Worm (Caenorhabditis elegans) whole organism, young adult: ENCODE measurements around the gene uba-1.

Experiments used
- C06A6.2 ChIP-seq: fragments of 200-800 bp; sonication (Bioruptor generic); conservative IDR thresholded peaks from 2 replicates; pipeline ENCODE4 v1.3.6; 2022; ENCODE audit warnings: missing genetic modification characterization, missing compliant biosample characterization
- F22D6.2 ChIP-seq: sonication (generic microtip); optimal IDR thresholded peaks from 2 replicates; lab custom pipeline; 2016; ENCODE audit warnings: mild to moderate bottlenecking, missing genetic modification characterization, missing compliant biosample characterization
- F23B12.7 ChIP-seq: sonication (generic microtip); optimal IDR thresholded peaks from 2 replicates; lab custom pipeline; 2017; ENCODE audit warnings: missing genetic modification characterization, mild to moderate bottlenecking, missing compliant biosample characterization, antibody characterized with exemption, moderate library complexity; ENCODE audit not compliant: insufficient read depth
- F39B2.1 ChIP-seq: fragments of 200-800 bp; sonication (Bioruptor generic); IDR thresholded peaks from 2 replicates; pipeline ENCODE4 v1.3.6; 2022; ENCODE audit warnings: missing genetic modification reagents, missing genetic modification characterization, missing compliant biosample characterization
- F55B11.4 ChIP-seq: sonication (generic microtip); optimal IDR thresholded peaks from 2 replicates; lab custom pipeline; 2016; ENCODE audit warnings: missing compliant biosample characterization, missing genetic modification characterization, borderline replicate concordance; ENCODE audit not compliant: insufficient read depth
- K11D2.4 ChIP-seq: fragments of 200-800 bp; sonication (Bioruptor generic); IDR thresholded peaks from 2 replicates; pipeline ENCODE4 v1.3.6; 2022; ENCODE audit warnings: missing genetic modification reagents, missing genetic modification characterization, missing compliant biosample characterization
- Y53F4B.3 ChIP-seq: fragments of 200-800 bp; sonication (Bioruptor generic); IDR thresholded peaks from 2 replicates; pipeline ENCODE4 v1.3.6; 2022; ENCODE audit warnings: missing genetic modification reagents, missing genetic modification characterization, missing compliant biosample characterization
- Y67H2A.10 ChIP-seq: fragments of 200-800 bp; sonication (Bioruptor generic); conservative IDR thresholded peaks from 2 replicates; pipeline ENCODE4 v1.3.6; 2022; ENCODE audit warnings: missing genetic modification reagents, missing genetic modification characterization, missing compliant biosample characterization
- ama-1 ChIP-seq, 3 experiments: fragments of 150-350 bp in 1 of 3; sonication (generic microtip) in 2 of 3; optimal IDR thresholded peaks; 2 replicates each; lab custom pipeline; 2014 to 2018; ENCODE audit warnings: missing biosample characterization in 2 of 3, missing genetic modification characterization in 2 of 3, missing genetic modification reagents in 2 of 3
- aptf-2 ChIP-seq: fragments of 200-800 bp; sonication (Bioruptor generic); conservative IDR thresholded peaks from 2 replicates; pipeline ENCODE4 v1.3.6; 2022; ENCODE audit warnings: missing genetic modification reagents, missing genetic modification characterization, missing compliant biosample characterization
- attf-5 ChIP-seq: fragments of 200-800 bp; sonication (Bioruptor generic); optimal IDR thresholded peaks from 2 replicates; lab custom pipeline; 2018; ENCODE audit warnings: mild to moderate bottlenecking, missing genetic modification characterization, missing compliant biosample characterization
- attf-6 ChIP-seq: fragments of 200-800 bp; sonication (Bioruptor generic); IDR thresholded peaks from 2 replicates; pipeline ENCODE4 v1.3.6; 2022; ENCODE audit warnings: missing genetic modification reagents, missing genetic modification characterization, missing compliant biosample characterization
- bed-1 ChIP-seq: fragments of 200-800 bp; sonication (Bioruptor generic); IDR thresholded peaks from 2 replicates; pipeline ENCODE4 v1.3.6; 2022; ENCODE audit warnings: missing genetic modification reagents, missing genetic modification characterization, missing compliant biosample characterization
- bed-2 ChIP-seq: fragments of 200-800 bp; sonication (Bioruptor generic); IDR thresholded peaks from 2 replicates; pipeline ENCODE4 v1.3.6; 2022; ENCODE audit warnings: missing genetic modification reagents, missing genetic modification characterization, missing compliant biosample characterization
- ceh-27 ChIP-seq: fragments of 200-800 bp; sonication (Bioruptor generic); optimal IDR thresholded peaks from 2 replicates; lab custom pipeline; 2018; ENCODE audit warnings: mild to moderate bottlenecking, missing genetic modification characterization, moderate library complexity, missing compliant biosample characterization
- ceh-91 ChIP-seq: fragments of 200-800 bp; sonication (Bioruptor generic); IDR thresholded peaks from 2 replicates; pipeline ENCODE4 v1.3.6; 2022; ENCODE audit warnings: missing genetic modification reagents, missing genetic modification characterization, missing compliant biosample characterization
- chd-7 ChIP-seq: sonication (generic microtip); optimal IDR thresholded peaks from 2 replicates; lab custom pipeline; 2016; ENCODE audit warnings: mild to moderate bottlenecking, missing genetic modification characterization, moderate library complexity, missing compliant biosample characterization
- dpff-1 ChIP-seq: sonication (generic microtip); optimal IDR thresholded peaks from 2 replicates; lab custom pipeline; 2017; ENCODE audit warnings: mild to moderate bottlenecking, missing genetic modification characterization, missing compliant biosample characterization
- dpl-1 ChIP-seq: fragments of 150-350 bp; optimal IDR thresholded peaks from 2 replicates; lab custom pipeline; 2014; ENCODE audit warnings: missing biosample characterization, missing genetic modification reagents, missing genetic modification characterization
- egl-18 ChIP-seq: fragments of 200-800 bp; sonication (Bioruptor generic); IDR thresholded peaks from 2 replicates; pipeline ENCODE4 v1.3.6; 2022; ENCODE audit warnings: missing genetic modification reagents, missing genetic modification characterization, missing compliant biosample characterization
- ekl-4 ChIP-seq: fragments of 200-800 bp; sonication (Bioruptor generic); IDR thresholded peaks from 2 replicates; pipeline ENCODE4 v1.3.6; 2022; ENCODE audit warnings: missing genetic modification reagents, missing genetic modification characterization, missing compliant biosample characterization
- gei-17 ChIP-seq: fragments of 200-800 bp; sonication (Bioruptor generic); optimal IDR thresholded peaks from 2 replicates; lab custom pipeline; 2018; ENCODE audit warnings: mild to moderate bottlenecking, missing genetic modification characterization, missing compliant biosample characterization
- him-1 ChIP-seq: sonication (generic microtip); optimal IDR thresholded peaks from 2 replicates; lab custom pipeline; 2016; ENCODE audit warnings: missing genotype, missing genetic modification reagents, missing genetic modification characterization, missing compliant biosample characterization
- lin-35 ChIP-seq, 3 experiments: fragments of 150-350 bp in 2 of 3; sonication (generic microtip) in 1 of 3; optimal IDR thresholded peaks; 2 replicates each; lab custom pipeline; 2014 to 2018; ENCODE audit warnings: missing biosample characterization in 3 of 3, missing genetic modification characterization in 3 of 3, missing genetic modification reagents in 3 of 3
- lin-40 ChIP-seq: sonication (generic microtip); optimal IDR thresholded peaks from 2 replicates; lab custom pipeline; 2016; ENCODE audit warnings: missing genetic modification characterization, mild to moderate bottlenecking, missing compliant biosample characterization, missing genotype, missing genetic modification reagents
- madf-3 ChIP-seq: fragments of 200-800 bp; sonication (Bioruptor generic); IDR thresholded peaks from 2 replicates; pipeline ENCODE4 v1.3.6; 2022; ENCODE audit warnings: missing genetic modification reagents, missing genetic modification characterization, missing compliant biosample characterization
- madf-8 ChIP-seq: fragments of 200-800 bp; sonication (Bioruptor generic); conservative IDR thresholded peaks from 2 replicates; pipeline ENCODE4 v1.3.6; 2022; ENCODE audit warnings: missing genetic modification reagents, missing genetic modification characterization, missing compliant biosample characterization
- mcd-1 ChIP-seq: fragments of 200-800 bp; sonication (Bioruptor generic); IDR thresholded peaks from 2 replicates; pipeline ENCODE4 v1.3.6; 2022; ENCODE audit warnings: missing genetic modification reagents, missing genetic modification characterization, missing compliant biosample characterization
- nfyb-1 ChIP-seq: fragments of 200-800 bp; sonication (Bioruptor generic); IDR thresholded peaks from 2 replicates; pipeline ENCODE4 v1.3.6; 2022; ENCODE audit warnings: missing genetic modification reagents, missing genetic modification characterization, missing compliant biosample characterization
- pbrm-1 ChIP-seq: fragments of 200-800 bp; sonication (Bioruptor generic); IDR thresholded peaks from 2 replicates; pipeline ENCODE4 v1.3.6; 2022; ENCODE audit warnings: missing genetic modification reagents, missing genetic modification characterization, missing compliant biosample characterization
- snpc-1.1 ChIP-seq: sonication (generic microtip); optimal IDR thresholded peaks from 2 replicates; lab custom pipeline; 2017; ENCODE audit warnings: missing genetic modification characterization, mild to moderate bottlenecking, missing compliant biosample characterization, antibody characterized with exemption, moderate library complexity, missing genotype, missing genetic modification reagents; ENCODE audit not compliant: insufficient read depth
- snpc-1.3 ChIP-seq: sonication (generic microtip); optimal IDR thresholded peaks from 2 replicates; lab custom pipeline; 2017; ENCODE audit warnings: missing genetic modification characterization, mild to moderate bottlenecking, missing compliant biosample characterization, antibody characterized with exemption, moderate library complexity, missing genotype, missing genetic modification reagents; ENCODE audit not compliant: insufficient read depth
- snpc-3.4 ChIP-seq: sonication (generic microtip); optimal IDR thresholded peaks from 2 replicates; lab custom pipeline; 2017; ENCODE audit warnings: missing genetic modification characterization, mild to moderate bottlenecking, missing compliant biosample characterization, antibody characterized with exemption, moderate library complexity, missing genotype, missing genetic modification reagents
- somi-1 ChIP-seq: fragments of 200-800 bp; sonication (Bioruptor generic); optimal IDR thresholded peaks from 2 replicates; lab custom pipeline; 2018; ENCODE audit warnings: mild to moderate bottlenecking, missing genetic modification characterization, missing compliant biosample characterization
- tbp1 ChIP-seq: fragments of 200-800 bp; sonication (Bioruptor generic); optimal IDR thresholded peaks from 2 replicates; lab custom pipeline; 2018; ENCODE audit warnings: mild to moderate bottlenecking, missing genetic modification characterization, missing compliant biosample characterization
- tbx-9 ChIP-seq: sonication (generic microtip); optimal IDR thresholded peaks from 2 replicates; lab custom pipeline; 2016; ENCODE audit warnings: borderline replicate concordance, missing genetic modification characterization, inconsistent platforms, missing compliant biosample characterization
- ztf-25 ChIP-seq: fragments of 200-800 bp; sonication (Bioruptor generic); IDR thresholded peaks from 2 replicates; pipeline ENCODE4 v1.3.6; 2022; ENCODE audit warnings: missing genetic modification reagents, missing genetic modification characterization, missing compliant biosample characterization
- ztf-3 ChIP-seq: fragments of 200-800 bp; sonication (Bioruptor generic); optimal IDR thresholded peaks from 2 replicates; lab custom pipeline; 2018; ENCODE audit warnings: mild to moderate bottlenecking, missing genetic modification characterization, missing compliant biosample characterization

The uba-1 gene

ce11 chrIV:9963945-9964344 lies 30.8 kb downstream of the uba-1 start, which contains the start of gene T13H10.2:
Gene T13H10.2 (plus strand): TSS chrIV:9964245.
- TF ChIP-seq pbrm-1 (GFP tag; lab: Robert Waterston, UW) = no peak
- TF ChIP-seq ceh-27 (GFP tag; lab: Kevin White, UChicago) = no peak
- TF ChIP-seq ztf-25 (GFP tag; lab: Robert Waterston, UW) = no peak
- no peak for TF ChIP-seq him-1 (tag; lab: Kevin White, UChicago)
- no peak for TF ChIP-seq snpc-3.4 (tag; lab: Kevin White, UChicago)
- no peak for TF ChIP-seq attf-6
- TF ChIP-seq nfyb-1 (GFP tag; lab: Robert Waterston, UW) = no peak
- no peak for TF ChIP-seq F39B2.1 (GFP tag; lab: Robert Waterston, UW)
- TF ChIP-seq egl-18 (GFP tag; lab: Robert Waterston, UW) = no peak
- no peak for TF ChIP-seq madf-8 (GFP tag; lab: Robert Waterston, UW)
- TF ChIP-seq tbx-9 (tag; lab: Kevin White, UChicago) = no peak

ce11 chrIV:9953333-9953732 lies 41.4 kb downstream of the uba-1 start, which contains the start of gene gon-1:
Gene gon-1 (minus strand): TSS chrIV:9953433.
- no peak for TF ChIP-seq tbp1 (GFP tag; lab: Kevin White, UChicago)
- no peak for TF ChIP-seq dpff-1
- no peak for TF ChIP-seq snpc-1.3 (tag; lab: Kevin White, UChicago)
- no peak for TF ChIP-seq madf-3 (GFP tag; lab: Robert Waterston, UW)
- TF ChIP-seq F23B12.7 (tag; lab: Kevin White, UChicago) = no peak
- no peak for TF ChIP-seq gei-17 (GFP tag; lab: Kevin White, UChicago)
- no peak for TF ChIP-seq dpl-1 (GFP tag; lab: Kevin White, UChicago)
- TF ChIP-seq ztf-3 (GFP tag; lab: Kevin White, UChicago) = no peak
- TF ChIP-seq pbrm-1 (GFP tag; lab: Robert Waterston, UW) = no peak
- no peak for TF ChIP-seq F55B11.4
- no peak for TF ChIP-seq ceh-91 (GFP tag; lab: Robert Waterston, UW)
- TF ChIP-seq K11D2.4 = no peak

ce11 chrIV:9948035-9948434 lies 46.7 kb downstream of the uba-1 start:
- TF ChIP-seq F22D6.2 (tag; lab: Kevin White, UChicago) = no peak
- TF ChIP-seq bed-1 (GFP tag; lab: Robert Waterston, UW) = no peak
- no peak for TF ChIP-seq bed-2 (GFP tag; lab: Robert Waterston, UW)
- no peak for TF ChIP-seq snpc-3.4 (tag; lab: Kevin White, UChicago)
- no peak for TF ChIP-seq ekl-4 (GFP tag; lab: Robert Waterston, UW)
- no peak for TF ChIP-seq lin-35 (GFP tag; optimal IDR thresholded peaks at IDR 0.05; lab: Kevin White, UChicago)
- no peak for TF ChIP-seq Y67H2A.10 (GFP tag; lab: Robert Waterston, UW)
- TF ChIP-seq lin-40 = no peak
- TF ChIP-seq C06A6.2 (GFP tag; lab: Robert Waterston, UW) = no peak
- TF ChIP-seq madf-3 (GFP tag; lab: Robert Waterston, UW) = no peak
- TF ChIP-seq attf-5 (GFP tag; lab: Kevin White, UChicago) = no peak
- TF ChIP-seq somi-1 (GFP tag; lab: Kevin White, UChicago) = no peak
- TF ChIP-seq Y53F4B.3 (GFP tag; lab: Robert Waterston, UW) = no peak
- no peak for TF ChIP-seq mcd-1 (GFP tag; lab: Robert Waterston, UW)
- no peak for TF ChIP-seq aptf-2
- TF ChIP-seq ceh-91 (GFP tag; lab: Robert Waterston, UW) = no peak
- TF ChIP-seq ama-1 (optimal IDR thresholded peaks at IDR 0.05; lab: Kevin White, UChicago) = no peak
- no peak for TF ChIP-seq ama-1 (GFP tag; optimal IDR thresholded peaks at IDR 0.05; lab: Kevin White, UChicago)
- TF ChIP-seq ztf-25 (GFP tag; lab: Robert Waterston, UW) = no peak
- TF ChIP-seq chd-7 (tag; lab: Kevin White, UChicago) = no peak
- no peak for TF ChIP-seq snpc-1.1 (tag; lab: Kevin White, UChicago)
